Worm (Caenorhabditis elegans) whole organism, midembryonic: ENCODE measurements around the gene acr-9.

Source experiments
- T22C8.4 ChIP-seq: fragments of 200-800 bp; sonication (Bioruptor generic); IDR thresholded peaks from 2 replicates; pipeline ENCODE4 v1.3.6; 2022; ENCODE audit warnings: missing genetic modification characterization, missing compliant biosample characterization
- cog-1 ChIP-seq: sonication (generic microtip); optimal IDR thresholded peaks from 2 replicates; lab custom pipeline; 2016; ENCODE audit warnings: missing genetic modification characterization, missing compliant biosample characterization
- flt-1 ChIP-seq: fragments of 200-800 bp; sonication (Bioruptor generic); IDR thresholded peaks from 2 replicates; pipeline ENCODE4 v1.3.6; 2022; ENCODE audit warnings: missing genetic modification characterization, missing compliant biosample characterization
- klf-2 ChIP-seq: fragments of 200-800 bp; sonication (Bioruptor generic); conservative IDR thresholded peaks from 2 replicates; pipeline ENCODE4 v1.3.6; 2022; ENCODE audit warnings: missing genetic modification reagents, missing genetic modification characterization, missing compliant biosample characterization
- med-1 ChIP-seq: sonication (generic microtip); optimal IDR thresholded peaks from 2 replicates; lab custom pipeline; 2017; ENCODE audit warnings: missing genetic modification characterization, mild to moderate bottlenecking, missing compliant biosample characterization, antibody characterized with exemption, missing genetic modification reagents; ENCODE audit not compliant: insufficient read depth
- ref-1 ChIP-seq: fragments of 200-800 bp; sonication (Bioruptor generic); conservative IDR thresholded peaks from 2 replicates; pipeline ENCODE4 v1.3.6; 2022; ENCODE audit warnings: missing genetic modification reagents, missing genetic modification characterization, missing compliant biosample characterization
- tab-1 ChIP-seq: fragments of 200-800 bp; sonication (Bioruptor generic); IDR thresholded peaks from 2 replicates; pipeline ENCODE4 v1.3.6; 2022; ENCODE audit warnings: missing genetic modification characterization, missing compliant biosample characterization
- ztf-23 ChIP-seq: fragments of 200-800 bp; sonication (Bioruptor generic); IDR thresholded peaks from 2 replicates; pipeline ENCODE4 v1.3.6; 2022; ENCODE audit warnings: missing genetic modification reagents, missing genetic modification characterization, missing compliant biosample characterization
- ztf-29 ChIP-seq: fragments of 200-800 bp; sonication (Bioruptor generic); IDR thresholded peaks from 2 replicates; pipeline ENCODE4 v1.3.6; 2022; ENCODE audit warnings: missing genetic modification reagents, missing genetic modification characterization, missing compliant biosample characterization

- TF ChIP-seq ref-1 (no peak), flt-1 (GFP tag; lab: Robert Waterston, UW) (no peak), T22C8.4 (GFP tag; lab: Robert Waterston, UW) (no peak), ztf-29 (GFP tag; lab: Robert Waterston, UW) (no peak), ztf-23 (GFP tag; lab: Robert Waterston, UW) (no peak), cog-1 (no peak), klf-2 (GFP tag; lab: Robert Waterston, UW) (no peak), tab-1 (no peak), med-1 (GFP tag; lab: Kevin White, UChicago) (no peak)
These were observed 22.0 kb upstream of the acr-9 start, which contains the start of gene C04A11.2 for ce11 chrX:13668728-13669127.
